Fruit fly (Drosophila melanogaster) whole organism, prepupa: Measurements from ENCODE around the gene Amnionless.
A peak's percentile ranks its signal among the peaks of the same experiment; 100 is the strongest.

Experiments used
- CG11902 ChIP-seq: fragments of 200-800 bp; sonication (Bioruptor generic); optimal IDR thresholded peaks from 3 replicates; lab custom pipeline; 2016; ENCODE audit warnings: missing biosample characterization, missing genetic modification characterization
- CG6163 ChIP-seq: fragments of 200-800 bp; sonication (Bioruptor generic); IDR thresholded peaks from 3 replicates; pipeline ENCODE4 v1.3.6; 2022; ENCODE audit warnings: missing biosample characterization, missing genetic modification characterization
- Ets96B ChIP-seq: fragments of 200-800 bp; optimal IDR thresholded peaks from 2 replicates; lab custom pipeline; 2019; ENCODE audit warnings: missing biosample characterization, mild to moderate bottlenecking, missing genetic modification characterization, moderate library complexity
- Sox102F ChIP-seq: fragments of 200-800 bp; sonication (Bioruptor generic); optimal IDR thresholded peaks from 2 replicates; lab custom pipeline; 2016; ENCODE audit warnings: missing biosample characterization, mild to moderate bottlenecking, missing genetic modification characterization
- dsx ChIP-seq: fragments of 200-800 bp; optimal IDR thresholded peaks from 3 replicates; lab custom pipeline; 2019; ENCODE audit warnings: missing biosample characterization, mild to moderate bottlenecking, missing genetic modification characterization, moderate library complexity; ENCODE audit not compliant: poor library complexity, severe bottlenecking

- TF ChIP-seq CG6163 (GFP tag; lab: Robert Waterston, UW) = 0 out of 3 replicates have a peak, but pooled peaks have one; percentile 12
- no peak for TF ChIP-seq CG11902 (GFP tag; lab: Kevin White, UChicago)
- no peak for TF ChIP-seq dsx (GFP tag; lab: Kevin White, UChicago)
- TF ChIP-seq Sox102F (GFP tag; lab: Kevin White, UChicago) = no peak
- no peak for TF ChIP-seq Ets96B
Measured at dm6 chr2L:306188-306927, 17.4 kb upstream of the Amnionless start.
